Fruit fly (Drosophila melanogaster) whole organism, prepupa: Measurements from ENCODE around the gene CG7601.

Experiments
- Blimp-1 ChIP-seq: fragments of 200-800 bp; sonication (Bioruptor generic); optimal IDR thresholded peaks from 3 replicates; lab custom pipeline; 2017; ENCODE audit warnings: missing biosample characterization, missing genetic modification characterization, mild to moderate bottlenecking, moderate library complexity, missing genetic modification reagents
- CG10631 ChIP-seq: fragments of 200-800 bp; sonication (Bioruptor generic); optimal IDR thresholded peaks from 2 replicates; lab custom pipeline; 2016; ENCODE audit warnings: missing biosample characterization, missing genetic modification characterization
- CG10669 ChIP-seq: fragments of 200-800 bp; sonication (Bioruptor generic); optimal IDR thresholded peaks from 3 replicates; lab custom pipeline; 2018; ENCODE audit warnings: missing biosample characterization, mild to moderate bottlenecking, missing genetic modification characterization, moderate library complexity
- CG11294 ChIP-seq: fragments of 200-800 bp; sonication (Bioruptor generic); IDR thresholded peaks from 2 replicates; pipeline ENCODE4 v1.3.6; 2022; ENCODE audit warnings: missing biosample characterization, missing genetic modification characterization
- CG15336 ChIP-seq: fragments of 200-800 bp; sonication (Bioruptor generic); IDR thresholded peaks from 2 replicates; pipeline ENCODE4 v1.3.6; 2022; ENCODE audit warnings: missing biosample characterization, missing genetic modification characterization
- CG16779 ChIP-seq: fragments of 200-800 bp; sonication (Bioruptor generic); optimal IDR thresholded peaks from 3 replicates; lab custom pipeline; 2017; ENCODE audit warnings: missing biosample characterization, mild to moderate bottlenecking, missing genetic modification characterization
- CG3032 ChIP-seq: fragments of 200-800 bp; optimal IDR thresholded peaks from 2 replicates; lab custom pipeline; 2019; ENCODE audit warnings: missing biosample characterization, mild to moderate bottlenecking, missing genetic modification characterization, moderate library complexity
- CG32006 ChIP-seq: fragments of 200-800 bp; sonication (Bioruptor generic); optimal IDR thresholded peaks from 3 replicates; lab custom pipeline; 2017; ENCODE audit warnings: missing biosample characterization, mild to moderate bottlenecking, missing genetic modification characterization
- CG4318 ChIP-seq: fragments of 200-800 bp; sonication (Bioruptor generic); optimal IDR thresholded peaks from 3 replicates; lab custom pipeline; 2017; ENCODE audit warnings: missing biosample characterization, mild to moderate bottlenecking, missing genetic modification characterization
- CG6163 ChIP-seq: fragments of 200-800 bp; sonication (Bioruptor generic); IDR thresholded peaks from 3 replicates; pipeline ENCODE4 v1.3.6; 2022; ENCODE audit warnings: missing biosample characterization, missing genetic modification characterization
- CG6792 ChIP-seq: fragments of 200-800 bp; sonication (Bioruptor generic); optimal IDR thresholded peaks from 3 replicates; lab custom pipeline; 2016; ENCODE audit warnings: missing biosample characterization, missing genetic modification characterization
- CG6808 ChIP-seq: fragments of 200-800 bp; sonication (Bioruptor generic); optimal IDR thresholded peaks from 3 replicates; lab custom pipeline; 2017; ENCODE audit warnings: missing biosample characterization, missing genetic modification characterization, mild to moderate bottlenecking, moderate library complexity, missing genetic modification reagents
- CG6854 ChIP-seq: fragments of 200-800 bp; sonication (Bioruptor generic); optimal IDR thresholded peaks from 2 replicates; lab custom pipeline; 2017; ENCODE audit warnings: missing biosample characterization, mild to moderate bottlenecking, missing genetic modification characterization
- CG7368 ChIP-seq: fragments of 200-800 bp; sonication (Bioruptor generic); optimal IDR thresholded peaks from 3 replicates; lab custom pipeline; 2016; ENCODE audit warnings: missing biosample characterization, missing genetic modification characterization
- CG8119 ChIP-seq: fragments of 200-800 bp; sonication (Bioruptor generic); IDR thresholded peaks from 3 replicates; pipeline ENCODE4 v1.3.6; 2022; ENCODE audit warnings: missing biosample characterization, missing genetic modification characterization
- CG8632 ChIP-seq: fragments of 200-800 bp; sonication (Bioruptor generic); optimal IDR thresholded peaks from 3 replicates; lab custom pipeline; 2016; ENCODE audit warnings: missing biosample characterization, missing genetic modification characterization
- CG9139 ChIP-seq: fragments of 200-800 bp; sonication (Bioruptor generic); optimal IDR thresholded peaks from 3 replicates; lab custom pipeline; 2017; ENCODE audit warnings: missing biosample characterization, mild to moderate bottlenecking, missing genetic modification characterization
- Eip75B ChIP-seq: fragments of 200-800 bp; sonication (Bioruptor generic); optimal IDR thresholded peaks from 3 replicates; lab custom pipeline; 2016; ENCODE audit warnings: missing biosample characterization, missing genetic modification characterization
- Eip78C ChIP-seq: fragments of 200-800 bp; sonication (Bioruptor generic); peaks from one replicate; lab custom pipeline; 2016; ENCODE audit warnings: missing biosample characterization, missing genetic modification characterization
- Eip93F ChIP-seq: fragments of 200-800 bp; sonication (Bioruptor generic); optimal IDR thresholded peaks from 2 replicates; lab custom pipeline; 2016; ENCODE audit warnings: missing biosample characterization, mild to moderate bottlenecking, missing genetic modification characterization
- Ets21C ChIP-seq: fragments of 200-800 bp; sonication (Bioruptor generic); optimal IDR thresholded peaks from 3 replicates; lab custom pipeline; 2016; ENCODE audit warnings: missing biosample characterization, missing genetic modification characterization
- Ets96B ChIP-seq: fragments of 200-800 bp; optimal IDR thresholded peaks from 2 replicates; lab custom pipeline; 2019; ENCODE audit warnings: missing biosample characterization, mild to moderate bottlenecking, missing genetic modification characterization, moderate library complexity
- Lpt ChIP-seq: fragments of 200-800 bp; sonication (Bioruptor generic); optimal IDR thresholded peaks from 3 replicates; lab custom pipeline; 2016; ENCODE audit warnings: missing biosample characterization, missing genetic modification characterization
- Met ChIP-seq: fragments of 200-800 bp; sonication (Bioruptor generic); optimal IDR thresholded peaks from 3 replicates; lab custom pipeline; 2016; ENCODE audit warnings: missing biosample characterization, missing genetic modification characterization
- OdsH ChIP-seq: fragments of 200-800 bp; sonication (Bioruptor generic); optimal IDR thresholded peaks from 3 replicates; lab custom pipeline; 2016; ENCODE audit warnings: missing biosample characterization, missing genetic modification characterization
- Smox ChIP-seq: fragments of 200-800 bp; sonication (Bioruptor generic); optimal IDR thresholded peaks from 3 replicates; lab custom pipeline; 2016; ENCODE audit warnings: missing biosample characterization, missing genetic modification characterization
- Sox102F ChIP-seq: fragments of 200-800 bp; sonication (Bioruptor generic); optimal IDR thresholded peaks from 2 replicates; lab custom pipeline; 2016; ENCODE audit warnings: missing biosample characterization, mild to moderate bottlenecking, missing genetic modification characterization
- Sox14 ChIP-seq: fragments of 200-800 bp; sonication (Bioruptor generic); optimal IDR thresholded peaks from 3 replicates; lab custom pipeline; 2016; ENCODE audit warnings: missing biosample characterization, missing genetic modification characterization
- achi ChIP-seq: fragments of 200-800 bp; sonication (Bioruptor generic); optimal IDR thresholded peaks from 3 replicates; lab custom pipeline; 2016; ENCODE audit warnings: missing biosample characterization, missing genetic modification characterization
- acj6 ChIP-seq: fragments of 200-800 bp; sonication (Bioruptor generic); optimal IDR thresholded peaks from 3 replicates; lab custom pipeline; 2016; ENCODE audit warnings: missing biosample characterization, missing genetic modification characterization
- dac ChIP-seq: fragments of 200-800 bp; sonication (Bioruptor generic); optimal IDR thresholded peaks from 2 replicates; lab custom pipeline; 2017; ENCODE audit warnings: missing biosample characterization, mild to moderate bottlenecking, missing genetic modification characterization
- dsx ChIP-seq: fragments of 200-800 bp; optimal IDR thresholded peaks from 3 replicates; lab custom pipeline; 2019; ENCODE audit warnings: missing biosample characterization, mild to moderate bottlenecking, missing genetic modification characterization, moderate library complexity; ENCODE audit not compliant: poor library complexity, severe bottlenecking
- eg ChIP-seq: fragments of 200-800 bp; sonication (Bioruptor generic); IDR thresholded peaks from 3 replicates; pipeline ENCODE4 v1.3.6; 2022; ENCODE audit warnings: missing biosample characterization, missing genetic modification characterization
- fd59A ChIP-seq: fragments of 200-800 bp; sonication (Bioruptor generic); optimal IDR thresholded peaks from 2 replicates; lab custom pipeline; 2017; ENCODE audit warnings: missing biosample characterization, mild to moderate bottlenecking, missing genetic modification characterization, missing genetic modification reagents
- fd85E ChIP-seq: fragments of 200-800 bp; sonication (Bioruptor generic); optimal IDR thresholded peaks from 3 replicates; lab custom pipeline; 2016; ENCODE audit warnings: missing biosample characterization, missing genetic modification characterization
- fkh ChIP-seq: fragments of 200-800 bp; sonication (Bioruptor generic); optimal IDR thresholded peaks from 3 replicates; lab custom pipeline; 2017; ENCODE audit warnings: missing biosample characterization, mild to moderate bottlenecking, missing genetic modification characterization, moderate library complexity
- lz ChIP-seq: fragments of 200-800 bp; sonication (Bioruptor generic); optimal IDR thresholded peaks from 3 replicates; lab custom pipeline; 2016; ENCODE audit warnings: missing biosample characterization, missing genetic modification characterization
- net ChIP-seq: fragments of 200-800 bp; sonication (Bioruptor generic); optimal IDR thresholded peaks from 3 replicates; lab custom pipeline; 2016; ENCODE audit warnings: missing biosample characterization, missing genetic modification characterization
- salr ChIP-seq, 2 experiments: fragments of 200-800 bp; sonication (Bioruptor generic); optimal IDR thresholded peaks; 3 replicates each; lab custom pipeline; 2016 to 2018; ENCODE audit warnings: missing biosample characterization in 2 of 2, missing genetic modification characterization in 2 of 2, mild to moderate bottlenecking in 1 of 2
- spab ChIP-seq: fragments of 200-800 bp; sonication (Bioruptor generic); optimal IDR thresholded peaks from 2 replicates; lab custom pipeline; 2017; ENCODE audit warnings: missing biosample characterization, mild to moderate bottlenecking, missing genetic modification characterization, missing genetic modification reagents
- ss ChIP-seq, 2 experiments: fragments of 200-800 bp; sonication (Bioruptor generic); optimal IDR thresholded peaks; 2 replicates in 1 of 2; 3 replicates in 1 of 2; lab custom pipeline; 2017 to 2018; ENCODE audit warnings: mild to moderate bottlenecking in 2 of 2, missing biosample characterization in 2 of 2, missing genetic modification characterization in 2 of 2, moderate library complexity in 1 of 2
- svp ChIP-seq: fragments of 200-800 bp; sonication (Bioruptor generic); peaks from one replicate; lab custom pipeline; 2016; ENCODE audit warnings: missing biosample characterization, missing genetic modification characterization
- topi ChIP-seq: fragments of 200-800 bp; sonication (Bioruptor generic); optimal IDR thresholded peaks from 3 replicates; lab custom pipeline; 2016; ENCODE audit warnings: missing biosample characterization, missing genetic modification characterization
- vri ChIP-seq: fragments of 200-800 bp; sonication (Bioruptor generic); optimal IDR thresholded peaks from 3 replicates; lab custom pipeline; 2016; ENCODE audit warnings: missing biosample characterization, mild to moderate bottlenecking, missing genetic modification characterization

CG7601 gene

DNA sequence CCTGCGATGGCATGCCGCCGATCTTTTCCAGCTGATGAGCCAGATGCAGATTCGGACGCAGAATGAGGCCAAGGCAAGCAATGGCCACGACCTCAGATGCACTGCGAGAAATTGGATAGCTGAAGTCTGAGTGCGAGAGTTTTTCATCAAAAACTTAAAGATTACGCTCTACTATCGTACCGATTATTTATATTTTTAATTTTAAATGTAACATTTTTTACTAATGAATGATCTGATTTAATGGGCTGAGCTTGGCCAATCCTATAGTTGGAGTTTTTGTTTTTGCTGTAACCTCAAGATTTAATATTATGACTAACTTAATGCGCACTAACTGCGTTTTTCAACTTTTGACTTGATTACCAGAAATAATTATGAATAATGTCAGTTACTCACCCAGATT lies 25.8 kb upstream of the CG7601 start (continued):
- TF ChIP-seq CG6854 (GFP tag; lab: Kevin White, UChicago) (no peak), CG8119 (GFP tag; lab: Robert Waterston, UW) (0 out of 3 replicates have a peak, but pooled peaks have one; percentile 15), Sox14 (no peak), CG3032 (tag; lab: Kevin White, UChicago) (peak; percentile 26), CG9139 (GFP tag; lab: Kevin White, UChicago) (no peak), svp (GFP tag; lab: Kevin White, UChicago) (peak; percentile 89), CG4318 (GFP tag; lab: Kevin White, UChicago) (peak; percentile 21), lz (GFP tag; lab: Kevin White, UChicago) (peak; percentile 67), vri (no peak), ss (GFP tag; optimal IDR thresholded peaks at IDR 0.05; lab: Kevin White, UChicago) (peak in 1 of 2 experiments; percentile 43), fd59A (GFP tag; lab: Kevin White, UChicago) (no peak), Smox (GFP tag; lab: Kevin White, UChicago) (peak; percentile 73), CG10631 (peak; percentile 8), CG15336 (GFP tag; lab: Robert Waterston, UW) (no peak), salr (GFP tag; optimal IDR thresholded peaks at IDR 0.05; lab: Kevin White, UChicago) (peak in 1 of 2 experiments; percentile 36), topi (GFP tag; lab: Kevin White, UChicago) (peak; percentile 75), Blimp-1 (GFP tag; lab: Kevin White, UChicago) (peak; percentile 7), Ets21C (GFP tag; lab: Kevin White, UChicago) (peak; percentile 51), CG11294 (GFP tag; lab: Robert Waterston, UW) (no peak), dsx (GFP tag; lab: Kevin White, UChicago) (no peak), CG16779 (no peak), achi (GFP tag; lab: Kevin White, UChicago) (peak; percentile 50), net (GFP tag; lab: Kevin White, UChicago) (peak; percentile 44), eg (GFP tag; lab: Robert Waterston, UW) (no peak), CG10669 (GFP tag; lab: Kevin White, UChicago) (peak; percentile 42)

DNA sequence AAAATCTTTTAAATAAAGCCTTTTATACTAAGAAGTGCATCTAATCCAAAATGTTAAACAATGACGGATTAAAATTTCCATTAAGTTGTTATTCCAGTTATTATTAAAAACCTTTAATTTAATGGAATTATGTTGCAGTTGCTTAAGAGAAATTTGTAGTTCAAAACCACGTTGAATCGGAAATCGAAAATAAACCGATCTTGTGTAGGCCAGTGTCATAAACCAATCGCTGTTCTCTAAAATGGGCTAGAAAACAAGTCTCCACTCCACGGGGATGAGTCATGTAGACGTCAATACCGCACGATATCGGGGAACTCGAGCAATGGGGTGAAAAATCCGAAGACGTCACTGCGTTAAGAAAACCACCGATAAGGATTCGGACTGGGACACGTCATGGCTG lies 25.0 kb upstream of the CG7601 start:
- TF ChIP-seq Ets96B (tag; lab: Kevin White, UChicago) = no peak
- TF ChIP-seq CG6163 (GFP tag; lab: Robert Waterston, UW) = 0 out of 3 replicates have a peak, but pooled peaks have one; percentile 20
- TF ChIP-seq CG32006 (GFP tag; lab: Kevin White, UChicago) = no peak
- no peak for TF ChIP-seq dac (GFP tag; lab: Kevin White, UChicago)
- TF ChIP-seq Sox102F (GFP tag; lab: Kevin White, UChicago) = no peak
- TF ChIP-seq fkh (GFP tag; lab: Kevin White, UChicago) = no peak
- TF ChIP-seq acj6 = no peak
- no peak for TF ChIP-seq topi (GFP tag; lab: Kevin White, UChicago)
- no peak for TF ChIP-seq CG7368
- TF ChIP-seq CG10631 = no peak
- TF ChIP-seq CG6792 = no peak
- TF ChIP-seq CG8119 (GFP tag; lab: Robert Waterston, UW) = no peak
- no peak for TF ChIP-seq Sox14
- TF ChIP-seq salr (GFP tag; optimal IDR thresholded peaks at IDR 0.05; lab: Kevin White, UChicago) = no peak
- TF ChIP-seq dsx (GFP tag; lab: Kevin White, UChicago) = no peak
- no peak for TF ChIP-seq Blimp-1 (GFP tag; lab: Kevin White, UChicago)
- TF ChIP-seq Ets21C (GFP tag; lab: Kevin White, UChicago) = no peak
- no peak for TF ChIP-seq spab (GFP tag; lab: Kevin White, UChicago)
- TF ChIP-seq eg (GFP tag; lab: Robert Waterston, UW) = no peak
- no peak for TF ChIP-seq fd59A (GFP tag; lab: Kevin White, UChicago)
- TF ChIP-seq net (GFP tag; lab: Kevin White, UChicago) = no peak
- no peak for TF ChIP-seq CG8632 (GFP tag; lab: Kevin White, UChicago)
- TF ChIP-seq Eip78C (GFP tag; lab: Kevin White, UChicago) = peak; percentile 44
- TF ChIP-seq CG6808 (GFP tag; lab: Kevin White, UChicago) = no peak
- no peak for TF ChIP-seq ss (GFP tag; optimal IDR thresholded peaks at IDR 0.05; lab: Kevin White, UChicago)
- TF ChIP-seq svp (GFP tag; lab: Kevin White, UChicago) = peak; percentile 43
- peak; percentile 1 for TF ChIP-seq CG10669 (GFP tag; lab: Kevin White, UChicago)
- no peak for TF ChIP-seq Eip93F (GFP tag; lab: Kevin White, UChicago)
- no peak for TF ChIP-seq Eip75B
- no peak for TF ChIP-seq fd85E (GFP tag; lab: Kevin White, UChicago)
- no peak for TF ChIP-seq Lpt (GFP tag; lab: Kevin White, UChicago)
- no peak for TF ChIP-seq OdsH (GFP tag; lab: Kevin White, UChicago)
- no peak for TF ChIP-seq CG11294 (GFP tag; lab: Robert Waterston, UW)
- no peak for TF ChIP-seq Met
- no peak for TF ChIP-seq CG6854 (GFP tag; lab: Kevin White, UChicago)
